Worm (Caenorhabditis elegans) whole organism, young adult: ENCODE data around the gene syg-1.

Experiments
- B0035.1 ChIP-seq: sonication (generic microtip); optimal IDR thresholded peaks from 2 replicates; lab custom pipeline; 2016; ENCODE audit warnings: missing genetic modification characterization, mild to moderate bottlenecking, missing compliant biosample characterization, missing genotype, missing genetic modification reagents
- C06A6.2 ChIP-seq: fragments of 200-800 bp; sonication (Bioruptor generic); conservative IDR thresholded peaks from 2 replicates; pipeline ENCODE4 v1.3.6; 2022; ENCODE audit warnings: missing genetic modification characterization, missing compliant biosample characterization
- F33H1.4 ChIP-seq: fragments of 200-800 bp; sonication (Bioruptor generic); IDR thresholded peaks from 2 replicates; pipeline ENCODE4 v1.3.6; 2022; ENCODE audit warnings: missing genetic modification reagents, missing genetic modification characterization, missing compliant biosample characterization
- F39B2.1 ChIP-seq: fragments of 200-800 bp; sonication (Bioruptor generic); IDR thresholded peaks from 2 replicates; pipeline ENCODE4 v1.3.6; 2022; ENCODE audit warnings: missing genetic modification reagents, missing genetic modification characterization, missing compliant biosample characterization
- F49E8.2 ChIP-seq: sonication (generic microtip); optimal IDR thresholded peaks from 3 replicates; lab custom pipeline; 2017; ENCODE audit warnings: missing genetic modification characterization, mild to moderate bottlenecking, missing compliant biosample characterization, antibody characterized with exemption, moderate library complexity; ENCODE audit not compliant: insufficient read depth
- F57A8.1 ChIP-seq: fragments of 200-800 bp; sonication (Bioruptor generic); optimal IDR thresholded peaks from 2 replicates; lab custom pipeline; 2018; ENCODE audit warnings: mild to moderate bottlenecking, missing genetic modification characterization, moderate library complexity, missing compliant biosample characterization
- K12H6.12 ChIP-seq: fragments of 200-800 bp; sonication (Bioruptor generic); optimal IDR thresholded peaks from 2 replicates; lab custom pipeline; 2018; ENCODE audit warnings: mild to moderate bottlenecking, missing genetic modification characterization, missing compliant biosample characterization
- Y79H2A.3 ChIP-seq: fragments of 200-800 bp; sonication (Bioruptor generic); conservative IDR thresholded peaks from 2 replicates; pipeline ENCODE4 v1.3.6; 2022; ENCODE audit warnings: missing genetic modification reagents, missing genetic modification characterization, missing compliant biosample characterization
- Y95B8A.8 ChIP-seq: fragments of 200-800 bp; sonication (Bioruptor generic); IDR thresholded peaks from 2 replicates; pipeline ENCODE4 v1.3.6; 2022; ENCODE audit warnings: missing genetic modification reagents, missing genetic modification characterization, missing compliant biosample characterization
- akir-1 ChIP-seq: fragments of 200-800 bp; sonication (Bioruptor generic); optimal IDR thresholded peaks from 2 replicates; lab custom pipeline; 2018; ENCODE audit warnings: mild to moderate bottlenecking, missing genetic modification characterization, moderate library complexity, missing compliant biosample characterization
- aptf-2 ChIP-seq: fragments of 200-800 bp; sonication (Bioruptor generic); conservative IDR thresholded peaks from 2 replicates; pipeline ENCODE4 v1.3.6; 2022; ENCODE audit warnings: missing genetic modification reagents, missing genetic modification characterization, missing compliant biosample characterization
- aptf-3 ChIP-seq: fragments of 200-800 bp; sonication (Bioruptor generic); IDR thresholded peaks from 2 replicates; pipeline ENCODE4 v1.3.6; 2022; ENCODE audit warnings: missing genetic modification characterization, missing compliant biosample characterization
- attf-3 ChIP-seq: fragments of 200-800 bp; sonication (Bioruptor generic); conservative IDR thresholded peaks from 2 replicates; pipeline ENCODE4 v1.3.6; 2022; ENCODE audit warnings: missing genetic modification reagents, missing genetic modification characterization, missing compliant biosample characterization
- attf-6 ChIP-seq: fragments of 200-800 bp; sonication (Bioruptor generic); IDR thresholded peaks from 2 replicates; pipeline ENCODE4 v1.3.6; 2022; ENCODE audit warnings: missing genetic modification reagents, missing genetic modification characterization, missing compliant biosample characterization
- bed-2 ChIP-seq: fragments of 200-800 bp; sonication (Bioruptor generic); IDR thresholded peaks from 2 replicates; pipeline ENCODE4 v1.3.6; 2022; ENCODE audit warnings: missing genetic modification reagents, missing genetic modification characterization, missing compliant biosample characterization
- cebp-1 ChIP-seq, 2 experiments: fragments of 200-800 bp in 1 of 2; sonication (Bioruptor generic) in 1 of 2; sonication (generic microtip) in 1 of 2; IDR thresholded peaks in 1 of 2; optimal IDR thresholded peaks in 1 of 2; 2 replicates each; pipeline versions ENCODE4 v1.3.6 to Lab custom; 2017 to 2022; ENCODE audit warnings: missing compliant biosample characterization in 2 of 2, missing genetic modification characterization in 2 of 2, mild to moderate bottlenecking in 1 of 2, missing genetic modification reagents in 1 of 2, moderate library complexity in 1 of 2
- cebp-2 ChIP-seq: fragments of 200-800 bp; sonication (Bioruptor generic); IDR thresholded peaks from 2 replicates; pipeline ENCODE4 v1.3.6; 2022; ENCODE audit warnings: missing genetic modification characterization, missing compliant biosample characterization
- ceh-40 ChIP-seq: fragments of 200-800 bp; sonication (Bioruptor generic); IDR thresholded peaks from 2 replicates; pipeline ENCODE4 v1.3.6; 2022; ENCODE audit warnings: missing genetic modification characterization, missing compliant biosample characterization
- ceh-91 ChIP-seq: fragments of 200-800 bp; sonication (Bioruptor generic); IDR thresholded peaks from 2 replicates; pipeline ENCODE4 v1.3.6; 2022; ENCODE audit warnings: missing genetic modification reagents, missing genetic modification characterization, missing compliant biosample characterization
- die-1 ChIP-seq: sonication (generic microtip); optimal IDR thresholded peaks from 2 replicates; lab custom pipeline; 2016; ENCODE audit warnings: missing genotype, mild to moderate bottlenecking, missing genetic modification characterization, missing compliant biosample characterization
- efl-1 ChIP-seq: fragments of 150-350 bp; optimal IDR thresholded peaks from 2 replicates; lab custom pipeline; 2014; ENCODE audit warnings: missing biosample characterization, missing genetic modification reagents, missing genetic modification characterization
- egl-18 ChIP-seq: fragments of 200-800 bp; sonication (Bioruptor generic); IDR thresholded peaks from 2 replicates; pipeline ENCODE4 v1.3.6; 2022; ENCODE audit warnings: missing genetic modification reagents, missing genetic modification characterization, missing compliant biosample characterization
- egl-44 ChIP-seq: fragments of 200-800 bp; sonication (Bioruptor generic); IDR thresholded peaks from 2 replicates; pipeline ENCODE4 v1.3.6; 2022; ENCODE audit warnings: missing genetic modification reagents, missing genetic modification characterization, missing compliant biosample characterization
- gei-17 ChIP-seq: fragments of 200-800 bp; sonication (Bioruptor generic); optimal IDR thresholded peaks from 2 replicates; lab custom pipeline; 2018; ENCODE audit warnings: mild to moderate bottlenecking, missing genetic modification characterization, missing compliant biosample characterization
- hlh-12 ChIP-seq: sonication (generic microtip); optimal IDR thresholded peaks from 2 replicates; lab custom pipeline; 2016; ENCODE audit warnings: missing genetic modification characterization, missing compliant biosample characterization
- hlh-26 ChIP-seq: fragments of 200-800 bp; sonication (Bioruptor generic); conservative IDR thresholded peaks from 2 replicates; pipeline ENCODE4 v1.3.6; 2022; ENCODE audit warnings: missing genetic modification reagents, missing genetic modification characterization, missing compliant biosample characterization
- lin-26 ChIP-seq: fragments of 200-800 bp; sonication (Bioruptor generic); IDR thresholded peaks from 2 replicates; pipeline ENCODE4 v1.3.6; 2022; ENCODE audit warnings: missing genetic modification reagents, missing genetic modification characterization, missing compliant biosample characterization
- lin-35 ChIP-seq, 3 experiments: fragments of 150-350 bp in 2 of 3; sonication (generic microtip) in 1 of 3; optimal IDR thresholded peaks; 2 replicates each; lab custom pipeline; 2014 to 2018; ENCODE audit warnings: missing biosample characterization in 3 of 3, missing genetic modification characterization in 3 of 3, missing genetic modification reagents in 3 of 3
- lin-40 ChIP-seq: sonication (generic microtip); optimal IDR thresholded peaks from 2 replicates; lab custom pipeline; 2016; ENCODE audit warnings: missing genetic modification characterization, mild to moderate bottlenecking, missing compliant biosample characterization, missing genotype, missing genetic modification reagents
- lsy-27 ChIP-seq: sonication (generic microtip); optimal IDR thresholded peaks from 2 replicates; lab custom pipeline; 2017; ENCODE audit warnings: missing genetic modification characterization, mild to moderate bottlenecking, missing compliant biosample characterization, antibody characterized with exemption, missing genotype, borderline replicate concordance; ENCODE audit not compliant: insufficient read depth
- mcd-1 ChIP-seq: fragments of 200-800 bp; sonication (Bioruptor generic); IDR thresholded peaks from 2 replicates; pipeline ENCODE4 v1.3.6; 2022; ENCODE audit warnings: missing genetic modification reagents, missing genetic modification characterization, missing compliant biosample characterization
- nhr-120 ChIP-seq: fragments of 200-800 bp; sonication (Bioruptor generic); IDR thresholded peaks from 2 replicates; pipeline ENCODE4 v1.3.6; 2022; ENCODE audit warnings: missing genetic modification characterization, missing compliant biosample characterization
- nhr-27 ChIP-seq: fragments of 200-800 bp; sonication (Bioruptor generic); optimal IDR thresholded peaks from 2 replicates; lab custom pipeline; 2018; ENCODE audit warnings: mild to moderate bottlenecking, missing genetic modification characterization, moderate library complexity, missing compliant biosample characterization
- pbrm-1 ChIP-seq: fragments of 200-800 bp; sonication (Bioruptor generic); IDR thresholded peaks from 2 replicates; pipeline ENCODE4 v1.3.6; 2022; ENCODE audit warnings: missing genetic modification reagents, missing genetic modification characterization, missing compliant biosample characterization
- pha-4 ChIP-seq: fragments of 150-350 bp; sonication (generic microtip); optimal IDR thresholded peaks from 2 replicates; lab custom pipeline; 2014; ENCODE audit warnings: missing biosample characterization, missing genetic modification reagents, missing genetic modification characterization
- rcor-1 ChIP-seq: fragments of 200-800 bp; sonication (Bioruptor generic); IDR thresholded peaks from 2 replicates; pipeline ENCODE4 v1.3.6; 2022; ENCODE audit warnings: missing genetic modification reagents, missing genetic modification characterization, missing compliant biosample characterization
- rpc-1 ChIP-seq, 2 experiments: fragments of 150-350 bp in 1 of 2; sonication (generic microtip) in 1 of 2; optimal IDR thresholded peaks; 2 replicates each; lab custom pipeline; 2014 to 2018; ENCODE audit warnings: missing biosample characterization in 1 of 2, missing genetic modification characterization in 1 of 2, missing genetic modification reagents in 1 of 2, missing genotype in 1 of 2
- snpc-3.4 ChIP-seq: sonication (generic microtip); optimal IDR thresholded peaks from 2 replicates; lab custom pipeline; 2017; ENCODE audit warnings: missing genetic modification characterization, mild to moderate bottlenecking, missing compliant biosample characterization, antibody characterized with exemption, moderate library complexity, missing genotype, missing genetic modification reagents
- snpc-4 ChIP-seq, 5 experiments: fragments of 150-350 bp in 1 of 5; sonication (generic microtip) in 4 of 5; optimal IDR thresholded peaks; 2 replicates each; lab custom pipeline; 2014 to 2018; ENCODE audit warnings: missing genetic modification characterization in 5 of 5, missing biosample characterization in 3 of 5, antibody characterized with exemption in 2 of 5, mild to moderate bottlenecking in 2 of 5, missing compliant biosample characterization in 2 of 5, missing genotype in 2 of 5, moderate library complexity in 2 of 5, missing genetic modification reagents in 1 of 5
- somi-1 ChIP-seq: fragments of 200-800 bp; sonication (Bioruptor generic); optimal IDR thresholded peaks from 2 replicates; lab custom pipeline; 2018; ENCODE audit warnings: mild to moderate bottlenecking, missing genetic modification characterization, missing compliant biosample characterization
- tbp1 ChIP-seq: fragments of 200-800 bp; sonication (Bioruptor generic); optimal IDR thresholded peaks from 2 replicates; lab custom pipeline; 2018; ENCODE audit warnings: mild to moderate bottlenecking, missing genetic modification characterization, missing compliant biosample characterization
- tbx-9 ChIP-seq: sonication (generic microtip); optimal IDR thresholded peaks from 2 replicates; lab custom pipeline; 2016; ENCODE audit warnings: borderline replicate concordance, missing genetic modification characterization, inconsistent platforms, missing compliant biosample characterization
- unc-130 ChIP-seq: sonication (generic microtip); optimal IDR thresholded peaks from 2 replicates; lab custom pipeline; 2016; ENCODE audit warnings: missing genetic modification reagents, missing genetic modification characterization, missing compliant biosample characterization
- xnd-1 ChIP-seq: sonication (generic microtip); optimal IDR thresholded peaks from 2 replicates; lab custom pipeline; 2016; ENCODE audit warnings: missing genotype, missing genetic modification reagents, missing genetic modification characterization, missing compliant biosample characterization
- ztf-25 ChIP-seq: fragments of 200-800 bp; sonication (Bioruptor generic); IDR thresholded peaks from 2 replicates; pipeline ENCODE4 v1.3.6; 2022; ENCODE audit warnings: missing genetic modification reagents, missing genetic modification characterization, missing compliant biosample characterization
- ztf-26 ChIP-seq: sonication (generic microtip); optimal IDR thresholded peaks from 2 replicates; lab custom pipeline; 2017; ENCODE audit warnings: missing genetic modification characterization, missing compliant biosample characterization

Gene syg-1

ce11 chrX:2553433-2553860, 38.3 kb upstream of the syg-1 start (continued):
- TF ChIP-seq tbx-9 (tag; lab: Kevin White, UChicago) (no peak), gei-17 (GFP tag; lab: Kevin White, UChicago) (no peak), tbp1 (peak; percentile 98), unc-130 (GFP tag; lab: Kevin White, UChicago) (peak; percentile 19), F49E8.2 (peak; percentile 1), snpc-3.4 (tag; lab: Kevin White, UChicago) (peak; percentile 65), hlh-26 (no peak), rpc-1 (optimal IDR thresholded peaks at IDR 0.05; lab: Kevin White, UChicago) (peak; percentile 93), rpc-1 (tag; optimal IDR thresholded peaks at IDR 0.05; lab: Kevin White, UChicago) (peak; percentile 93), F33H1.4 (GFP tag; lab: Robert Waterston, UW) (no peak), rcor-1 (peak; percentile 61), xnd-1 (tag; lab: Kevin White, UChicago) (no peak), F57A8.1 (GFP tag; lab: Kevin White, UChicago) (no peak), cebp-1 (GFP tag; IDR thresholded peaks at IDR 0.05; lab: Robert Waterston, UW) (peak; percentile 28; the same call in 1 of the 2 replicates), cebp-1 (tag; optimal IDR thresholded peaks at IDR 0.05; lab: Kevin White, UChicago) (peak; percentile 75), C06A6.2 (GFP tag; lab: Robert Waterston, UW) (no peak; the same call in 1 of the 2 replicates), aptf-3 (GFP tag; lab: Robert Waterston, UW) (peak; percentile 74; the same call in 1 of the 2 replicates), B0035.1 (tag; lab: Kevin White, UChicago) (peak; percentile 76), bed-2 (GFP tag; lab: Robert Waterston, UW) (0 out of 2 replicates have a peak, but pooled peaks have one; percentile 44), nhr-27 (no peak), lsy-27 (tag; lab: Kevin White, UChicago) (no peak), pbrm-1 (GFP tag; lab: Robert Waterston, UW) (peak; percentile 82), F39B2.1 (no peak), egl-44 (GFP tag; lab: Robert Waterston, UW) (peak; percentile 74; the same call in 1 of the 2 replicates), pha-4 (tag; lab: Kevin White, UChicago) (no peak), aptf-2 (GFP tag; lab: Robert Waterston, UW) (no peak), ztf-26 (tag; lab: Kevin White, UChicago) (peak; percentile 34), egl-18 (GFP tag; lab: Robert Waterston, UW) (no peak), somi-1 (peak; percentile 6), lin-26 (GFP tag; lab: Robert Waterston, UW) (peak; percentile 93), ztf-25 (GFP tag; lab: Robert Waterston, UW) (peak; percentile 77; the same call in 1 of the 2 replicates), cebp-2 (GFP tag; lab: Robert Waterston, UW) (peak; percentile 76; the same call in 1 of the 2 replicates), lin-35 (GFP tag; optimal IDR thresholded peaks at IDR 0.05; lab: Kevin White, UChicago) (peak in 1 of 3 experiments; percentile 58), K12H6.12 (tag; lab: Kevin White, UChicago) (peak; percentile 66), akir-1 (GFP tag; lab: Kevin White, UChicago) (no peak), efl-1 (GFP tag; lab: Kevin White, UChicago) (no peak), attf-6 (GFP tag; lab: Robert Waterston, UW) (no peak), die-1 (tag; lab: Kevin White, UChicago) (peak; percentile 94), nhr-120 (GFP tag; lab: Robert Waterston, UW) (0 out of 2 replicates have a peak, but pooled peaks have one; percentile 52), hlh-12 (peak; percentile 70), mcd-1 (GFP tag; lab: Robert Waterston, UW) (0 out of 2 replicates have a peak, but pooled peaks have one; percentile 46), lin-40 (tag; lab: Kevin White, UChicago) (peak; percentile 82), ceh-91 (GFP tag; lab: Robert Waterston, UW) (no peak), Y95B8A.8 (no peak), Y79H2A.3 (GFP tag; lab: Robert Waterston, UW) (no peak), ceh-40 (GFP tag; lab: Robert Waterston, UW) (peak; percentile 85), snpc-4 (GFP tag; optimal IDR thresholded peaks at IDR 0.05; lab: Kevin White, UChicago) (peak; percentile 44), snpc-4 (tag; optimal IDR thresholded peaks at IDR 0.05; lab: Kevin White, UChicago) (peak; percentile 56 to 82 (median 69)), attf-3 (GFP tag; lab: Robert Waterston, UW) (no peak)
